Worm (Caenorhabditis elegans): ENCODE measurements around the gene F13E9.13.

ce11 chrIV:10879542-10879941, 1.8 kb upstream of the F13E9.13 start, which contains the start of gene sdz-13:
- TF ChIP-seq cog-1 (tag; optimal IDR thresholded peaks at IDR 0.05) (no peak), ztf-29 (GFP tag; IDR thresholded peaks at IDR 0.05) (no peak), ztf-23 (GFP tag; IDR thresholded peaks at IDR 0.05) (no peak), T22C8.4 (GFP tag; IDR thresholded peaks at IDR 0.05) (no peak), flt-1 (GFP tag; IDR thresholded peaks at IDR 0.05) (no peak), klf-2 (GFP tag; conservative IDR thresholded peaks at IDR 0.05) (no peak), med-1 (GFP tag; optimal IDR thresholded peaks at IDR 0.05; ENCODE audit: insufficient read depth) (no peak), tab-1 (GFP tag; IDR thresholded peaks at IDR 0.05) (no peak)
